Fruit fly (Drosophila melanogaster): ENCODE data around the gene CG14285.

The CG14285 gene

DNA sequence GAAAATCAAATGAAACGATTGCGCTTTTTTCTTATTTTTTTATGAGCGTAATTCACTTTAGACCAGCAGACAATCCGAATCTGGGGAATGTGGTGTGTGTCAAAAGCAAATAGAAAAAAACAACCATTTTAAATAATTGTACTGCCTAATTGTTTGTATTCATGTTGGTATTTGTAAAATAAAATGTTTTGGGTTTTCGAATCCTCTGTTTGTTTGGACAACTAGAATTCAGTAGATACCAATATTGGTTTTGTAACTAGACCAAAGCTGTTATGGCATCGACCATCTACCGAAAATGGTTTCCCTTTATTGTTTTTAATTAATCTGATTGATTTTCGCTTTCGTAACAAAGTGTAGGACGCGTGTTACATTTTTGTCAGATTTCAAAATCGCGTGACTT lies 14.0 kb upstream of the CG14285 start (continued):
- no peak for TF ChIP-seq CG6254 (GFP tag; optimal IDR thresholded peaks at IDR 0.05)
- TF ChIP-seq da (GFP tag; optimal IDR thresholded peaks at IDR 0.05) = no peak
- no peak for TF ChIP-seq CG9609 (GFP tag; optimal IDR thresholded peaks at IDR 0.05)
- no peak for TF ChIP-seq seq (GFP tag; IDR thresholded peaks at IDR 0.05)
- TF ChIP-seq CG2129 (GFP tag; IDR thresholded peaks at IDR 0.05; ENCODE audit: partially characterized antibody) = no peak
- no peak for TF ChIP-seq Usf (GFP tag; optimal IDR thresholded peaks at IDR 0.05)
- no peak for TF ChIP-seq CG32532 (GFP tag; IDR thresholded peaks at IDR 0.05)
- TF ChIP-seq tgo (GFP tag; IDR thresholded peaks at IDR 0.05) = no peak
- no peak for TF ChIP-seq Myb (GFP tag; optimal IDR thresholded peaks at IDR 0.05)
- no peak for TF ChIP-seq CG2875 (GFP tag; optimal IDR thresholded peaks at IDR 0.05)
- TF ChIP-seq Nf-YA (GFP tag; IDR thresholded peaks at IDR 0.05) = no peak
- TF ChIP-seq CG6765 (GFP tag; optimal IDR thresholded peaks at IDR 0.05) = no peak
- TF ChIP-seq Elba2 (GFP tag; optimal IDR thresholded peaks at IDR 0.05) = no peak
- no peak for TF ChIP-seq ranshi (GFP tag; IDR thresholded peaks at IDR 0.05)
- TF ChIP-seq D19B (GFP tag; optimal IDR thresholded peaks at IDR 0.05) = no peak
- TF ChIP-seq BEAF-32 (GFP tag; optimal IDR thresholded peaks at IDR 0.05) = no peak
- no peak for TF ChIP-seq CG6791 (GFP tag; IDR thresholded peaks at IDR 0.05; ENCODE audit: partially characterized antibody)
- no peak; the same call in 1 of the 2 replicates for TF ChIP-seq lmd (GFP tag; IDR thresholded peaks at IDR 0.05)
- TF ChIP-seq CG14710 (tag; optimal IDR thresholded peaks at IDR 0.05) = peak; percentile 12
- TF ChIP-seq inv (GFP tag; IDR thresholded peaks at IDR 0.05; ENCODE audit: partially characterized antibody) = no peak
- TF ChIP-seq ro (GFP tag; IDR thresholded peaks at IDR 0.05) = no peak
- no peak for TF ChIP-seq CG9215 (GFP tag; IDR thresholded peaks at IDR 0.05)
- no peak for TF ChIP-seq CG4707 (GFP tag; optimal IDR thresholded peaks at IDR 0.05)
- no peak for TF ChIP-seq fd64A (GFP tag; optimal IDR thresholded peaks at IDR 0.05)
- no peak for TF ChIP-seq MTF-1 (GFP tag; optimal IDR thresholded peaks at IDR 0.05; ENCODE audit: borderline replicate concordance)
- TF ChIP-seq CG10267 (tag; optimal IDR thresholded peaks at IDR 0.05) = no peak
- no peak for TF ChIP-seq CHES-1-like (GFP tag; optimal IDR thresholded peaks at IDR 0.05)
- no peak for TF ChIP-seq TFAM (GFP tag; optimal IDR thresholded peaks at IDR 0.05)
- no peak for TF ChIP-seq az2 (GFP tag; optimal IDR thresholded peaks at IDR 0.05)
- TF ChIP-seq Atf-2 (GFP tag; optimal IDR thresholded peaks at IDR 0.05) = no peak
- no peak for TF ChIP-seq CG16863 (GFP tag; optimal IDR thresholded peaks at IDR 0.05)
- no peak for TF ChIP-seq amos (GFP tag; IDR thresholded peaks at IDR 0.05; ENCODE audit: partially characterized antibody)
- TF ChIP-seq CG12219 (GFP tag; optimal IDR thresholded peaks at IDR 0.05) = no peak
- no peak for TF ChIP-seq croc (GFP tag; conservative IDR thresholded peaks at IDR 0.05)
- no peak for TF ChIP-seq HLHmδ (GFP tag; optimal IDR thresholded peaks at IDR 0.05)
- no peak for TF ChIP-seq Sin3A (optimal IDR thresholded peaks at IDR 0.05)
- TF ChIP-seq CG11560 (tag; IDR thresholded peaks at IDR 0.05) = no peak
- peak; percentile 88 for TF ChIP-seq Med (GFP tag)
- TF ChIP-seq CG3995 (GFP tag; optimal IDR thresholded peaks at IDR 0.05) = no peak
- no peak for TF ChIP-seq Eip74EF (GFP tag; optimal IDR thresholded peaks at IDR 0.05)
- TF ChIP-seq CG13894 (tag; optimal IDR thresholded peaks at IDR 0.05) = no peak
- TF ChIP-seq CG34376 (GFP tag; optimal IDR thresholded peaks at IDR 0.05) = no peak
- TF ChIP-seq abd-A (tag; optimal IDR thresholded peaks at IDR 0.05) = no peak
- TF ChIP-seq sc (optimal IDR thresholded peaks at IDR 0.05) = no peak
- TF ChIP-seq sc (GFP tag; optimal IDR thresholded peaks at IDR 0.05) = no peak
- no peak for TF ChIP-seq CG10366 (GFP tag; IDR thresholded peaks at IDR 0.05)
- TF ChIP-seq CG2120 (GFP tag; optimal IDR thresholded peaks at IDR 0.05) = no peak
- no peak for TF ChIP-seq CG43689 (GFP tag; IDR thresholded peaks at IDR 0.05)
- TF ChIP-seq Abd-B (GFP tag; optimal IDR thresholded peaks at IDR 0.05) = no peak
- TF ChIP-seq CG12942 (GFP tag; optimal IDR thresholded peaks at IDR 0.05) = no peak
- TF ChIP-seq CG34422 (GFP tag; IDR thresholded peaks at IDR 0.05) = no peak
- no peak for TF ChIP-seq sr (GFP tag; IDR thresholded peaks at IDR 0.05)

Measured in whole organism, embryonic.